Worm (Caenorhabditis elegans) whole organism, early embryonic: Measurements from ENCODE around the gene obr-1.

ENCODE experiments used
- B0310.2 ChIP-seq: sonication (generic microtip); optimal IDR thresholded peaks from 2 replicates; lab custom pipeline; 2016; ENCODE audit warnings: mild to moderate bottlenecking, missing genetic modification characterization, missing compliant biosample characterization
- ama-1 ChIP-seq: fragments of 150-350 bp; optimal IDR thresholded peaks from 2 replicates; lab custom pipeline; 2014
- ceh-13 ChIP-seq: fragments of 200-800 bp; sonication (Bioruptor generic); optimal IDR thresholded peaks from 2 replicates; lab custom pipeline; 2018; ENCODE audit warnings: mild to moderate bottlenecking, missing genetic modification characterization, missing compliant biosample characterization
- ets-7 ChIP-seq: sonication (generic microtip); optimal IDR thresholded peaks from 2 replicates; lab custom pipeline; 2016; ENCODE audit warnings: missing genotype, missing genetic modification characterization, missing compliant biosample characterization
- flt-1 ChIP-seq: fragments of 200-800 bp; sonication (Bioruptor generic); IDR thresholded peaks from 2 replicates; pipeline ENCODE4 v1.3.6; 2022; ENCODE audit warnings: missing genetic modification characterization, missing compliant biosample characterization
- sea-1 ChIP-seq: fragments of 200-800 bp; sonication (Bioruptor generic); conservative IDR thresholded peaks from 2 replicates; pipeline ENCODE4 v1.3.6; 2022; ENCODE audit warnings: missing genetic modification characterization, missing compliant biosample characterization
- tbx-37 ChIP-seq: fragments of 200-800 bp; sonication (Bioruptor generic); conservative IDR thresholded peaks from 2 replicates; pipeline ENCODE4 v1.3.6; 2022; ENCODE audit warnings: missing genetic modification reagents, missing genetic modification characterization, missing compliant biosample characterization
- tra-4 ChIP-seq: sonication (generic microtip); optimal IDR thresholded peaks from 2 replicates; lab custom pipeline; 2017; ENCODE audit warnings: missing genetic modification characterization, missing compliant biosample characterization

- TF ChIP-seq sea-1 (GFP tag; lab: Robert Waterston, UW), result no peak
- TF ChIP-seq ama-1, result no peak
- no peak for TF ChIP-seq B0310.2
- TF ChIP-seq ets-7, result no peak
- TF ChIP-seq ceh-13 (GFP tag; lab: Kevin White, UChicago), result no peak
- TF ChIP-seq tra-4 (tag; lab: Kevin White, UChicago), result no peak
- no peak for TF ChIP-seq flt-1
- no peak for TF ChIP-seq tbx-37 (GFP tag; lab: Robert Waterston, UW)
Observed at ce11 chrIII:11269206-11269605, 1.5 kb downstream of the obr-1 start.
